Fruit fly (Drosophila melanogaster): ENCODE data around the gene Samuel.

- no peak for TF ChIP-seq dpn (GFP tag; optimal IDR thresholded peaks at IDR 0.05)
- TF ChIP-seq CG6791 (GFP tag; IDR thresholded peaks at IDR 0.05; ENCODE audit: partially characterized antibody): no peak
- TF ChIP-seq CG7839 (tag; optimal IDR thresholded peaks at IDR 0.05): no peak
- no peak for TF ChIP-seq CG3281 (GFP tag; optimal IDR thresholded peaks at IDR 0.05)
- TF ChIP-seq Jarid2 (GFP tag; optimal IDR thresholded peaks at IDR 0.05): peak; percentile 96
- TF ChIP-seq CG18476 (GFP tag; optimal IDR thresholded peaks at IDR 0.05): no peak
- TF ChIP-seq ranshi (GFP tag; IDR thresholded peaks at IDR 0.05): no peak
- TF ChIP-seq CG6683 (GFP tag; optimal IDR thresholded peaks at IDR 0.05): no peak
- no peak for TF ChIP-seq CG15514 (GFP tag; optimal IDR thresholded peaks at IDR 0.05)
- TF ChIP-seq lilli (GFP tag; optimal IDR thresholded peaks at IDR 0.05): no peak
- peak; percentile 4 for TF ChIP-seq dmrt99B (tag; optimal IDR thresholded peaks at IDR 0.05)
- no peak for TF ChIP-seq CG8765 (GFP tag; IDR thresholded peaks at IDR 0.05)
Measured at dm6 chr2L:11066887-11067459, at the start of gene Samuel.

Data from whole organism, embryonic.